ENCODE assay signal across 3 worm cellular contexts in genomic region chrIV:11021512-11022268, ce11.
A peak's percentile ranks its signal among the peaks of the same experiment; 100 is the strongest.
TF ChIP-seq lines count a peak whose summit lies in the region.

TSS of gene mogs-1 (minus strand) at chrIV:11021928.

TF ChIP-seq in whole organism, L1 larva, 84 proteins besides CTCF, POLR2A, EP300 and RAD21 (continued from another document and continues in another):
- TF ChIP-seq efl-1 (optimal IDR thresholded peaks at IDR 0.05; lab: Kevin White, UChicago), result no peak
- peak in 1 of 2 experiments; percentile 60 for TF ChIP-seq efl-1 (GFP tag; optimal IDR thresholded peaks at IDR 0.05 in 1 of 2; lab: Kevin White, UChicago)
- TF ChIP-seq unc-86 (tag; optimal IDR thresholded peaks at IDR 0.05; lab: Kevin White, UChicago), result no peak
- no peak for TF ChIP-seq pag-3 (tag; optimal IDR thresholded peaks at IDR 0.05; lab: Kevin White, UChicago; ENCODE audit: borderline replicate concordance, insufficient read depth)
- TF ChIP-seq isw-1 (GFP tag; IDR thresholded peaks at IDR 0.05; lab: Robert Waterston, UW), result no peak
- TF ChIP-seq fkh-4 (tag; optimal IDR thresholded peaks at IDR 0.05; lab: Kevin White, UChicago; ENCODE audit: borderline replicate concordance), result no peak
- no peak for TF ChIP-seq nhr-76 (tag; optimal IDR thresholded peaks at IDR 0.05; lab: Kevin White, UChicago)
- no peak for TF ChIP-seq sup-37 (GFP tag; optimal IDR thresholded peaks at IDR 0.05; lab: Kevin White, UChicago)
- no peak for TF ChIP-seq fos-1 (tag; optimal IDR thresholded peaks at IDR 0.05; lab: Kevin White, UChicago)
- TF ChIP-seq ceh-63 (GFP tag; optimal IDR thresholded peaks at IDR 0.05; lab: Kevin White, UChicago), result no peak
- TF ChIP-seq alr-1 (tag; optimal IDR thresholded peaks at IDR 0.05; lab: Kevin White, UChicago; ENCODE audit: borderline replicate concordance), result no peak
- TF ChIP-seq ets-5 (GFP tag; IDR thresholded peaks at IDR 0.05; lab: Robert Waterston, UW), result no peak
- TF ChIP-seq mef-2 (tag; optimal IDR thresholded peaks at IDR 0.05; lab: Kevin White, UChicago), result no peak
- TF ChIP-seq mab-9 (GFP tag; IDR thresholded peaks at IDR 0.05; lab: Robert Waterston, UW), result no peak
- TF ChIP-seq nhr-47 (tag; optimal IDR thresholded peaks at IDR 0.05; lab: Kevin White, UChicago), result no peak
- TF ChIP-seq mep-1 (tag; optimal IDR thresholded peaks at IDR 0.05; lab: Kevin White, UChicago), result peak; percentile 50
- no peak for TF ChIP-seq tlp-1 (tag; optimal IDR thresholded peaks at IDR 0.05; lab: Kevin White, UChicago)
- TF ChIP-seq nhr-90 (tag; optimal IDR thresholded peaks at IDR 0.05; lab: Kevin White, UChicago; ENCODE audit: poor library complexity), result no peak
- peak; percentile 51 for TF ChIP-seq nhr-71 (tag; optimal IDR thresholded peaks at IDR 0.05; lab: Kevin White, UChicago)
- no peak for TF ChIP-seq ceh-82 (tag; optimal IDR thresholded peaks at IDR 0.05; lab: Kevin White, UChicago)
- TF ChIP-seq lsy-2 (tag; optimal IDR thresholded peaks at IDR 0.05; lab: Kevin White, UChicago), result no peak
- TF ChIP-seq snpc-4 (tag; optimal IDR thresholded peaks at IDR 0.05; lab: Kevin White, UChicago), result no peak
- TF ChIP-seq nhr-84 (tag; optimal IDR thresholded peaks at IDR 0.05; lab: Kevin White, UChicago), result no peak
- no peak for TF ChIP-seq hlh-17 (GFP tag; optimal IDR thresholded peaks at IDR 0.05; lab: Kevin White, UChicago; ENCODE audit: borderline replicate concordance)
- no peak for TF ChIP-seq lir-3 (tag; optimal IDR thresholded peaks at IDR 0.05; lab: Kevin White, UChicago; ENCODE audit: poor library complexity)
- TF ChIP-seq Y116A8C.19 (tag; optimal IDR thresholded peaks at IDR 0.05; lab: Kevin White, UChicago; ENCODE audit: borderline replicate concordance), result no peak
- no peak for TF ChIP-seq C34B4.2 (tag; optimal IDR thresholded peaks at IDR 0.05; lab: Kevin White, UChicago)
- TF ChIP-seq pax-3 (tag; optimal IDR thresholded peaks at IDR 0.05; lab: Kevin White, UChicago), result no peak
- no peak for TF ChIP-seq C04F5.9 (tag; optimal IDR thresholded peaks at IDR 0.05; lab: Kevin White, UChicago)
- TF ChIP-seq fkh-10 (GFP tag; optimal IDR thresholded peaks at IDR 0.05; lab: Kevin White, UChicago), result no peak
- TF ChIP-seq nhr-28 (tag; optimal IDR thresholded peaks at IDR 0.05; lab: Kevin White, UChicago), result no peak
- no peak for TF ChIP-seq C16A3.4 (tag; optimal IDR thresholded peaks at IDR 0.05; lab: Kevin White, UChicago)
- TF ChIP-seq nhr-20 (tag; optimal IDR thresholded peaks at IDR 0.05; lab: Kevin White, UChicago), result peak; percentile 62
- TF ChIP-seq blmp-1 (tag; optimal IDR thresholded peaks at IDR 0.05; lab: Kevin White, UChicago), result peak; percentile 73
- TF ChIP-seq ama-1 (optimal IDR thresholded peaks at IDR 0.05; lab: Kevin White, UChicago), result no peak
- no peak for TF ChIP-seq jun-1 (tag; optimal IDR thresholded peaks at IDR 0.05; lab: Kevin White, UChicago)
- TF ChIP-seq efl-3 (GFP tag; optimal IDR thresholded peaks at IDR 0.05; lab: Kevin White, UChicago), result no peak
- TF ChIP-seq nhr-85 (tag; lab: Kevin White, UChicago), result peak; percentile 87
- no peak for TF ChIP-seq aly-2 (tag; optimal IDR thresholded peaks at IDR 0.05; lab: Kevin White, UChicago)
- TF ChIP-seq ztf-11 (tag; optimal IDR thresholded peaks at IDR 0.05; lab: Kevin White, UChicago), result no peak
- TF ChIP-seq nhr-77 (tag; optimal IDR thresholded peaks at IDR 0.05; lab: Kevin White, UChicago), result no peak
- TF ChIP-seq lin-14 (GFP tag; optimal IDR thresholded peaks at IDR 0.05; lab: Kevin White, UChicago), result peak; percentile 65
- no peak for TF ChIP-seq ceh-8 (GFP tag; optimal IDR thresholded peaks at IDR 0.05; lab: Kevin White, UChicago)
- no peak for TF ChIP-seq unc-98 (GFP tag; IDR thresholded peaks at IDR 0.05; lab: Robert Waterston, UW)
- TF ChIP-seq hpl-2 (GFP tag; optimal IDR thresholded peaks at IDR 0.05; lab: Kevin White, UChicago), result no peak

TF ChIP-seq in whole organism, L2 larva, 48 proteins besides CTCF, POLR2A, EP300 and RAD21 (continued from another document):
- no peak for TF ChIP-seq alr-1 (tag; optimal IDR thresholded peaks at IDR 0.05; lab: Kevin White, UChicago)
- TF ChIP-seq nhr-11 (tag; optimal IDR thresholded peaks at IDR 0.05; lab: Kevin White, UChicago), result no peak
- TF ChIP-seq elt-1 (tag; optimal IDR thresholded peaks at IDR 0.05; lab: Kevin White, UChicago), result no peak
- no peak for TF ChIP-seq nhr-237 (tag; optimal IDR thresholded peaks at IDR 0.05; lab: Kevin White, UChicago)
- no peak for TF ChIP-seq skn-1 (tag; optimal IDR thresholded peaks at IDR 0.05; lab: Kevin White, UChicago)
- no peak for TF ChIP-seq R02D3.7 (tag; optimal IDR thresholded peaks at IDR 0.05; lab: Kevin White, UChicago)
- TF ChIP-seq lin-13 (GFP tag; optimal IDR thresholded peaks at IDR 0.05; lab: Kevin White, UChicago), result no peak
- TF ChIP-seq ZK546.5 (tag; optimal IDR thresholded peaks at IDR 0.05; lab: Kevin White, UChicago), result no peak
- TF ChIP-seq crh-2 (tag; optimal IDR thresholded peaks at IDR 0.05; lab: Kevin White, UChicago), result peak; percentile 57
- no peak for TF ChIP-seq zag-1 (tag; optimal IDR thresholded peaks at IDR 0.05; lab: Kevin White, UChicago)
- peak in 1 of 2 experiments; percentile 50 for TF ChIP-seq mdl-1 (tag; optimal IDR thresholded peaks at IDR 0.05; lab: Kevin White, UChicago)
- TF ChIP-seq nhr-25 (tag; optimal IDR thresholded peaks at IDR 0.05; lab: Kevin White, UChicago), result peak; percentile 44
- TF ChIP-seq gmeb-1 (tag; optimal IDR thresholded peaks at IDR 0.05; lab: Kevin White, UChicago), result peak; percentile 5
- TF ChIP-seq nhr-23 (tag; optimal IDR thresholded peaks at IDR 0.05; lab: Kevin White, UChicago), result no peak
- peak; percentile 35 for TF ChIP-seq sma-9 (GFP tag; optimal IDR thresholded peaks at IDR 0.05; lab: Kevin White, UChicago)
- TF ChIP-seq sma-9 (tag; optimal IDR thresholded peaks at IDR 0.05; lab: Kevin White, UChicago), result no peak
- TF ChIP-seq sma-3 (GFP tag; optimal IDR thresholded peaks at IDR 0.05; lab: Kevin White, UChicago), result peak; percentile 67
TF ChIP-seq in whole organism, L2 larva: peak in this region for 11.

TF ChIP-seq in whole organism, L4 larva, 104 proteins besides CTCF, POLR2A, EP300 and RAD21 (continued from another document):
- TF ChIP-seq ceh-62 (tag; optimal IDR thresholded peaks at IDR 0.05; lab: Kevin White, UChicago) (no peak), nhr-48 (tag; optimal IDR thresholded peaks at IDR 0.05; lab: Kevin White, UChicago) (peak; percentile 24), mxl-3 (GFP tag; optimal IDR thresholded peaks at IDR 0.05; lab: Kevin White, UChicago) (peak; percentile 81), ZK546.5 (tag; optimal IDR thresholded peaks at IDR 0.05; lab: Kevin White, UChicago) (no peak), dve-1 (tag; optimal IDR thresholded peaks at IDR 0.05; lab: Kevin White, UChicago; ENCODE audit: insufficient read depth) (peak; percentile 69), dmd-6 (GFP tag; IDR thresholded peaks at IDR 0.05; lab: Robert Waterston, UW) (no peak; the same call in 1 of the 2 replicates), fos-1 (tag; optimal IDR thresholded peaks at IDR 0.05; lab: Kevin White, UChicago) (no peak), nhr-42 (GFP tag; IDR thresholded peaks at IDR 0.05; lab: Robert Waterston, UW) (0 out of 2 replicates have a peak, but pooled peaks have one; percentile 36), nhr-111 (GFP tag; optimal IDR thresholded peaks at IDR 0.05; lab: Kevin White, UChicago) (no peak), egl-27 (tag; optimal IDR thresholded peaks at IDR 0.05; lab: Kevin White, UChicago) (no peak), hlh-11 (tag; optimal IDR thresholded peaks at IDR 0.05; lab: Kevin White, UChicago) (peak; percentile 69), hlh-30 (tag; optimal IDR thresholded peaks at IDR 0.05; lab: Kevin White, UChicago; ENCODE audit: insufficient read depth) (peak; percentile 80), lin-29 (GFP tag; IDR thresholded peaks at IDR 0.05; lab: Robert Waterston, UW) (no peak), ceh-20 (GFP tag; IDR thresholded peaks at IDR 0.05; lab: Robert Waterston, UW) (0 out of 2 replicates have a peak, but pooled peaks have one; percentile 35), Y105C5A.15 (GFP tag; IDR thresholded peaks at IDR 0.05; lab: Robert Waterston, UW) (no peak), Y48G9A.11 (GFP tag; IDR thresholded peaks at IDR 0.05; lab: Robert Waterston, UW) (0 out of 2 replicates have a peak, but pooled peaks have one; percentile 21), fkh-10 (GFP tag; optimal IDR thresholded peaks at IDR 0.05; lab: Kevin White, UChicago) (no peak), ztf-11 (tag; optimal IDR thresholded peaks at IDR 0.05; lab: Kevin White, UChicago) (no peak), nhr-25 (tag; optimal IDR thresholded peaks at IDR 0.05; lab: Kevin White, UChicago; ENCODE audit: borderline replicate concordance, insufficient read depth) (peak; percentile 44), mep-1 (tag; optimal IDR thresholded peaks at IDR 0.05; lab: Kevin White, UChicago) (peak; percentile 26), hmg-1.1 (GFP tag; IDR thresholded peaks at IDR 0.05; lab: Robert Waterston, UW) (no peak), nhr-28 (tag; optimal IDR thresholded peaks at IDR 0.05; lab: Kevin White, UChicago) (peak; percentile 66), aha-1 (tag; lab: Kevin White, UChicago) (peak; percentile 70), T26A8.4 (GFP tag; IDR thresholded peaks at IDR 0.05; lab: Robert Waterston, UW) (no peak), zfp-3 (GFP tag; conservative IDR thresholded peaks at IDR 0.05; lab: Robert Waterston, UW) (0 out of 2 replicates have a peak, but pooled peaks have one; percentile 31), mes-2 (tag; optimal IDR thresholded peaks at IDR 0.05; lab: Kevin White, UChicago; ENCODE audit: poor library complexity, severe bottlenecking) (peak; percentile 23)
